Worm (Caenorhabditis elegans) whole organism, mixed stage, embryonic: ENCODE data around the gene F18A1.7.

Experiments
- blmp-1 ChIP-seq: fragments of 150-350 bp; optimal IDR thresholded peaks from 2 replicates; lab custom pipeline; 2014; ENCODE audit warnings: missing biosample characterization, missing genetic modification characterization
- ceh-43 ChIP-seq: fragments of 200-800 bp; sonication (Bioruptor generic); optimal IDR thresholded peaks from 2 replicates; lab custom pipeline; 2018; ENCODE audit warnings: mild to moderate bottlenecking, missing genetic modification characterization, moderate library complexity, missing compliant biosample characterization
- cnd-1 ChIP-seq: fragments of 200-800 bp; sonication (Bioruptor generic); optimal IDR thresholded peaks from 2 replicates; lab custom pipeline; 2018; ENCODE audit warnings: mild to moderate bottlenecking, missing genetic modification characterization, missing compliant biosample characterization
- lsy-2 ChIP-seq: fragments of 150-350 bp; optimal IDR thresholded peaks from 2 replicates; lab custom pipeline; 2014; ENCODE audit warnings: missing biosample characterization, missing genetic modification characterization
- nhr-2 ChIP-seq: fragments of 150-350 bp; optimal IDR thresholded peaks from 2 replicates; lab custom pipeline; 2014; ENCODE audit warnings: missing biosample characterization, missing genetic modification characterization
- nhr-76 ChIP-seq: sonication (generic microtip); optimal IDR thresholded peaks from 2 replicates; lab custom pipeline; 2017; ENCODE audit warnings: missing biosample characterization, missing genetic modification characterization
- pha-4 ChIP-seq: fragments of 150-350 bp; optimal IDR thresholded peaks from 2 replicates; lab custom pipeline; 2018; ENCODE audit warnings: missing biosample characterization, missing genetic modification reagents, missing genetic modification characterization

DNA sequence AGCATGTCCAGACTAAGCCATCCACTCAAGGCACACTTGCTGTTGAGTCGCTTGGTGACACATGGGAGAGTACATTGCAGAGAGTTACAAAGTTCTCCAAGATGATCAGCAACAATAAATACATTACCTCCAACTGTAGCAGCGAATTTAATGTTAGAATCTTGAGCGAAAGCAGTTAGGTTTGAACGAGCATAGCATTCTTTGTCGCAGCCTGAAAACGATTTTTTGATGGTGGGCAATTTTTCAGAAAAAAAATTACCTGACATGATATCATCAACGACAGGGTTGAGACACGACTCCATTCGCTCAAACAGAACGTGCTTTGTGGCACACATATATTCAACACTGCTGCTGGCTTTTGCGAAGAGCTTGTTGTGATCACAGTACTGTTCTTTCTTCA lies 526 bp downstream of the F18A1.7 start:
- no peak for TF ChIP-seq nhr-2 (tag; lab: Kevin White, UChicago)
- TF ChIP-seq lsy-2 (tag; lab: Kevin White, UChicago) = no peak
- TF ChIP-seq cnd-1 (tag; lab: Kevin White, UChicago) = no peak
- TF ChIP-seq pha-4 (tag; lab: Kevin White, UChicago) = no peak
- no peak for TF ChIP-seq blmp-1 (tag; lab: Kevin White, UChicago)
- TF ChIP-seq nhr-76 (tag; lab: Kevin White, UChicago) = no peak
- TF ChIP-seq ceh-43 (GFP tag; lab: Kevin White, UChicago) = no peak
